Worm (Caenorhabditis elegans): ENCODE data around the gene paqr-1.

The paqr-1 gene

ce11 chrIV:6577914-6578313, 22.7 kb upstream of the paqr-1 start, which contains the start of gene C43G2.3:
Gene C43G2.3 (plus strand): TSS chrIV:6578214.
- TF ChIP-seq F13C5.2 (tag; optimal IDR thresholded peaks at IDR 0.05), result no peak
- no peak for TF ChIP-seq hmbx-1 (tag; optimal IDR thresholded peaks at IDR 0.05)
- TF ChIP-seq tbx-37 (GFP tag; conservative IDR thresholded peaks at IDR 0.05), result no peak
- TF ChIP-seq hnd-1 (tag; optimal IDR thresholded peaks at IDR 0.05), result no peak
- TF ChIP-seq scrt-1 (GFP tag; IDR thresholded peaks at IDR 0.05), result no peak
- TF ChIP-seq ets-7 (tag; optimal IDR thresholded peaks at IDR 0.05), result no peak
- TF ChIP-seq ama-1 (optimal IDR thresholded peaks at IDR 0.05), result no peak
- TF ChIP-seq flt-1 (GFP tag; IDR thresholded peaks at IDR 0.05), result no peak
- TF ChIP-seq pes-1 (GFP tag; IDR thresholded peaks at IDR 0.05), result no peak
- no peak for TF ChIP-seq sea-1 (GFP tag; conservative IDR thresholded peaks at IDR 0.05)
- TF ChIP-seq B0310.2 (tag; optimal IDR thresholded peaks at IDR 0.05), result no peak
- no peak for TF ChIP-seq tra-4 (tag; optimal IDR thresholded peaks at IDR 0.05)
- TF ChIP-seq aly-1 (tag; optimal IDR thresholded peaks at IDR 0.05), result no peak

- TF ChIP-seq tbx-11 (GFP tag; IDR thresholded peaks at IDR 0.05), result no peak
- TF ChIP-seq ceh-13 (GFP tag; optimal IDR thresholded peaks at IDR 0.05), result no peak
- TF ChIP-seq ama-1 (optimal IDR thresholded peaks at IDR 0.05), result no peak
Measured at ce11 chrIV:6576728-6577101, 21.5 kb upstream of the paqr-1 start.

ce11 chrIV:6575959-6576727, 20.9 kb upstream of the paqr-1 start:
- TF ChIP-seq ceh-13 (GFP tag; optimal IDR thresholded peaks at IDR 0.05) (no peak), ets-7 (tag; optimal IDR thresholded peaks at IDR 0.05) (no peak)

ce11 chrIV:6574343-6574742, 19.1 kb upstream of the paqr-1 start:
- no peak for TF ChIP-seq ama-1 (optimal IDR thresholded peaks at IDR 0.05)
- no peak for TF ChIP-seq B0310.2 (tag; optimal IDR thresholded peaks at IDR 0.05)
- TF ChIP-seq hmbx-1 (tag; optimal IDR thresholded peaks at IDR 0.05), result no peak
- TF ChIP-seq F13C5.2 (tag; optimal IDR thresholded peaks at IDR 0.05), result no peak
- no peak for TF ChIP-seq pes-1 (GFP tag; IDR thresholded peaks at IDR 0.05)
- no peak for TF ChIP-seq tra-4 (tag; optimal IDR thresholded peaks at IDR 0.05)
- TF ChIP-seq sea-1 (GFP tag; conservative IDR thresholded peaks at IDR 0.05), result no peak
- no peak for TF ChIP-seq tbx-37 (GFP tag; conservative IDR thresholded peaks at IDR 0.05)
- no peak for TF ChIP-seq scrt-1 (GFP tag; IDR thresholded peaks at IDR 0.05)
- no peak for TF ChIP-seq ceh-36 (tag; optimal IDR thresholded peaks at IDR 0.05)
- no peak for TF ChIP-seq hmg-4 (GFP tag; optimal IDR thresholded peaks at IDR 0.05)
- TF ChIP-seq flt-1 (GFP tag; IDR thresholded peaks at IDR 0.05), result no peak
- TF ChIP-seq ets-7 (tag; optimal IDR thresholded peaks at IDR 0.05), result no peak
- no peak for TF ChIP-seq aly-1 (tag; optimal IDR thresholded peaks at IDR 0.05)
- no peak for TF ChIP-seq ceh-13 (GFP tag; optimal IDR thresholded peaks at IDR 0.05)
- no peak for TF ChIP-seq tbx-11 (GFP tag; IDR thresholded peaks at IDR 0.05)
- TF ChIP-seq hnd-1 (tag; optimal IDR thresholded peaks at IDR 0.05), result no peak

ce11 chrIV:6572655-6573054, 17.4 kb upstream of the paqr-1 start:
- no peak for TF ChIP-seq scrt-1 (GFP tag; IDR thresholded peaks at IDR 0.05)
- no peak for TF ChIP-seq aly-1 (tag; optimal IDR thresholded peaks at IDR 0.05)
- TF ChIP-seq ceh-36 (tag; optimal IDR thresholded peaks at IDR 0.05), result no peak
- no peak for TF ChIP-seq tbx-11 (GFP tag; IDR thresholded peaks at IDR 0.05)
- no peak for TF ChIP-seq hnd-1 (tag; optimal IDR thresholded peaks at IDR 0.05)
- no peak for TF ChIP-seq ama-1 (optimal IDR thresholded peaks at IDR 0.05)
- TF ChIP-seq flt-1 (GFP tag; IDR thresholded peaks at IDR 0.05), result no peak
- no peak for TF ChIP-seq ets-7 (tag; optimal IDR thresholded peaks at IDR 0.05)
- TF ChIP-seq pes-1 (GFP tag; IDR thresholded peaks at IDR 0.05), result no peak
- TF ChIP-seq F13C5.2 (tag; optimal IDR thresholded peaks at IDR 0.05), result no peak
- TF ChIP-seq tbx-37 (GFP tag; conservative IDR thresholded peaks at IDR 0.05), result no peak

- TF ChIP-seq pes-1 (GFP tag; IDR thresholded peaks at IDR 0.05) (no peak), hnd-1 (tag; optimal IDR thresholded peaks at IDR 0.05) (no peak), ceh-36 (tag; optimal IDR thresholded peaks at IDR 0.05) (no peak), B0310.2 (tag; optimal IDR thresholded peaks at IDR 0.05) (no peak), ama-1 (optimal IDR thresholded peaks at IDR 0.05) (no peak), scrt-1 (GFP tag; IDR thresholded peaks at IDR 0.05) (no peak), ceh-13 (GFP tag; optimal IDR thresholded peaks at IDR 0.05) (no peak), flt-1 (GFP tag; IDR thresholded peaks at IDR 0.05) (no peak), F13C5.2 (tag; optimal IDR thresholded peaks at IDR 0.05) (no peak), tbx-37 (GFP tag; conservative IDR thresholded peaks at IDR 0.05) (no peak), sea-1 (GFP tag; conservative IDR thresholded peaks at IDR 0.05) (no peak), tbx-11 (GFP tag; IDR thresholded peaks at IDR 0.05) (no peak), hmbx-1 (tag; optimal IDR thresholded peaks at IDR 0.05) (no peak), ets-7 (tag; optimal IDR thresholded peaks at IDR 0.05) (no peak), aly-1 (tag; optimal IDR thresholded peaks at IDR 0.05) (no peak), tra-4 (tag; optimal IDR thresholded peaks at IDR 0.05) (no peak)
Measured at ce11 chrIV:6572238-6572637, 17.0 kb upstream of the paqr-1 start, which contains the start of gene bicd-1. Gene bicd-1 (minus strand): TSS chrIV:6572338.

- TF ChIP-seq ama-1 (optimal IDR thresholded peaks at IDR 0.05), result no peak
- TF ChIP-seq scrt-1 (GFP tag; IDR thresholded peaks at IDR 0.05), result no peak
- no peak for TF ChIP-seq ceh-36 (tag; optimal IDR thresholded peaks at IDR 0.05)
- TF ChIP-seq tbx-11 (GFP tag; IDR thresholded peaks at IDR 0.05), result no peak
- TF ChIP-seq F13C5.2 (tag; optimal IDR thresholded peaks at IDR 0.05), result no peak
- TF ChIP-seq pes-1 (GFP tag; IDR thresholded peaks at IDR 0.05), result no peak
- no peak for TF ChIP-seq hmg-4 (GFP tag; optimal IDR thresholded peaks at IDR 0.05)
- no peak for TF ChIP-seq B0310.2 (tag; optimal IDR thresholded peaks at IDR 0.05)
Measured at ce11 chrIV:6565605-6566004, 10.4 kb upstream of the paqr-1 start.

- no peak for TF ChIP-seq ceh-36 (tag; optimal IDR thresholded peaks at IDR 0.05)
- TF ChIP-seq B0310.2 (tag; optimal IDR thresholded peaks at IDR 0.05), result no peak
- no peak for TF ChIP-seq tra-4 (tag; optimal IDR thresholded peaks at IDR 0.05)
- TF ChIP-seq ama-1 (optimal IDR thresholded peaks at IDR 0.05), result no peak
- no peak for TF ChIP-seq pes-1 (GFP tag; IDR thresholded peaks at IDR 0.05)
- TF ChIP-seq hnd-1 (tag; optimal IDR thresholded peaks at IDR 0.05), result no peak
- no peak for TF ChIP-seq tbx-37 (GFP tag; conservative IDR thresholded peaks at IDR 0.05)
Measured at ce11 chrIV:6562039-6562438, 6.8 kb upstream of the paqr-1 start.
